Worm (Caenorhabditis elegans) whole organism, L2 larva: ENCODE measurements around the gene Y116A8A.150.
A peak's percentile ranks its signal among the peaks of the same experiment; 100 is the strongest.
"Not testable (repeated sequence)": the region's sequence is repeated elsewhere in the genome, so short reads cannot be mapped to it uniquely, and the experiment has no call there.

Experiments
- C34F6.9 ChIP-seq: fragments of 150-350 bp; optimal IDR thresholded peaks from 2 replicates; lab custom pipeline; 2014; ENCODE audit warnings: missing biosample characterization, missing genetic modification characterization
- F13H6.1 ChIP-seq: sonication (generic microtip); optimal IDR thresholded peaks from 2 replicates; lab custom pipeline; 2016; ENCODE audit warnings: missing genetic modification characterization, missing compliant biosample characterization
- R02D3.7 ChIP-seq: fragments of 150-350 bp; optimal IDR thresholded peaks from 2 replicates; lab custom pipeline; 2014; ENCODE audit warnings: missing biosample characterization, missing genetic modification characterization
- ZK546.5 ChIP-seq: sonication (generic microtip); optimal IDR thresholded peaks from 2 replicates; lab custom pipeline; 2017; ENCODE audit warnings: missing biosample characterization, missing genetic modification characterization
- alr-1 ChIP-seq: fragments of 150-350 bp; optimal IDR thresholded peaks from 2 replicates; lab custom pipeline; 2014; ENCODE audit warnings: missing biosample characterization, missing genetic modification characterization
- aly-2 ChIP-seq: fragments of 150-350 bp; optimal IDR thresholded peaks from 2 replicates; lab custom pipeline; 2014; ENCODE audit warnings: missing biosample characterization, missing genetic modification characterization
- ama-1 ChIP-seq: fragments of 150-350 bp; optimal IDR thresholded peaks from 2 replicates; lab custom pipeline; 2018; ENCODE audit warnings: inconsistent platforms
- blmp-1 ChIP-seq: sonication (generic microtip); optimal IDR thresholded peaks from 2 replicates; lab custom pipeline; 2017; ENCODE audit warnings: missing genetic modification characterization, mild to moderate bottlenecking, missing compliant biosample characterization, antibody characterized with exemption, moderate library complexity; ENCODE audit not compliant: insufficient read depth
- ceh-16 ChIP-seq: fragments of 150-350 bp; optimal IDR thresholded peaks from 2 replicates; lab custom pipeline; 2014; ENCODE audit warnings: missing biosample characterization, missing genetic modification characterization
- ceh-82 ChIP-seq: fragments of 150-350 bp; optimal IDR thresholded peaks from 2 replicates; lab custom pipeline; 2014; ENCODE audit warnings: missing biosample characterization, missing genetic modification characterization
- crh-2 ChIP-seq: sonication (generic microtip); optimal IDR thresholded peaks from 2 replicates; lab custom pipeline; 2017; ENCODE audit warnings: missing biosample characterization, missing genetic modification characterization
- dmd-4 ChIP-seq: sonication (generic microtip); optimal IDR thresholded peaks from 2 replicates; lab custom pipeline; 2017; ENCODE audit warnings: missing biosample characterization, missing genetic modification characterization
- egl-27 ChIP-seq: sonication (generic microtip); optimal IDR thresholded peaks from 3 replicates; lab custom pipeline; 2017; ENCODE audit warnings: missing biosample characterization, missing genetic modification reagents, missing genetic modification characterization
- elt-1 ChIP-seq: fragments of 150-350 bp; optimal IDR thresholded peaks from 2 replicates; lab custom pipeline; 2014; ENCODE audit warnings: missing biosample characterization, missing genetic modification characterization
- fos-1 ChIP-seq: fragments of 150-350 bp; optimal IDR thresholded peaks from 2 replicates; lab custom pipeline; 2014; ENCODE audit warnings: missing biosample characterization, missing genetic modification characterization
- lin-11 ChIP-seq: fragments of 150-350 bp; sonication (generic microtip); optimal IDR thresholded peaks from 2 replicates; lab custom pipeline; 2014; ENCODE audit warnings: missing biosample characterization, missing genetic modification characterization, inconsistent platforms, mixed read lengths
- lin-13 ChIP-seq: fragments of 150-350 bp; optimal IDR thresholded peaks from 2 replicates; lab custom pipeline; 2014; ENCODE audit warnings: missing biosample characterization, missing genetic modification reagents, missing genetic modification characterization
- lin-39 ChIP-seq: fragments of 150-350 bp; optimal IDR thresholded peaks from 2 replicates; lab custom pipeline; 2014; ENCODE audit warnings: missing biosample characterization, missing genetic modification reagents, missing genetic modification characterization
- lsy-2 ChIP-seq, 2 experiments: fragments of 150-350 bp in 1 of 2; sonication (generic microtip) in 1 of 2; optimal IDR thresholded peaks; 2 replicates each; lab custom pipeline; 2014 to 2017; ENCODE audit warnings: missing biosample characterization in 2 of 2, missing genetic modification characterization in 2 of 2
- mab-5 ChIP-seq: fragments of 150-350 bp; optimal IDR thresholded peaks from 2 replicates; lab custom pipeline; 2014; ENCODE audit warnings: missing biosample characterization, missing genetic modification characterization
- mbf-1 ChIP-seq: sonication (generic microtip); optimal IDR thresholded peaks from 2 replicates; lab custom pipeline; 2017; ENCODE audit warnings: missing biosample characterization, missing genetic modification characterization
- mdl-1 ChIP-seq, 2 experiments: fragments of 150-350 bp in 1 of 2; sonication (generic microtip) in 1 of 2; optimal IDR thresholded peaks; 2 replicates each; lab custom pipeline; 2017; ENCODE audit warnings: missing biosample characterization in 2 of 2, missing genetic modification characterization in 2 of 2
- nhr-10 ChIP-seq: sonication (generic microtip); optimal IDR thresholded peaks from 2 replicates; lab custom pipeline; 2017; ENCODE audit warnings: missing biosample characterization, missing genetic modification characterization
- nhr-12 ChIP-seq: fragments of 150-350 bp; optimal IDR thresholded peaks from 2 replicates; lab custom pipeline; 2014; ENCODE audit warnings: missing biosample characterization, missing genetic modification characterization
- nhr-129 ChIP-seq: fragments of 150-350 bp; optimal IDR thresholded peaks from 2 replicates; lab custom pipeline; 2014; ENCODE audit warnings: missing biosample characterization, missing genetic modification characterization
- nhr-21 ChIP-seq: fragments of 150-350 bp; optimal IDR thresholded peaks from 2 replicates; lab custom pipeline; 2014; ENCODE audit warnings: missing biosample characterization, missing genetic modification characterization
- nhr-23 ChIP-seq: fragments of 150-350 bp; optimal IDR thresholded peaks from 2 replicates; lab custom pipeline; 2014; ENCODE audit warnings: missing biosample characterization, missing genetic modification reagents, missing genetic modification characterization
- nhr-237 ChIP-seq: fragments of 150-350 bp; optimal IDR thresholded peaks from 2 replicates; lab custom pipeline; 2014; ENCODE audit warnings: missing biosample characterization, missing genetic modification characterization
- nhr-25 ChIP-seq: fragments of 150-350 bp; sonication (generic microtip); optimal IDR thresholded peaks from 3 replicates; lab custom pipeline; 2014; ENCODE audit warnings: missing biosample characterization, missing genetic modification characterization
- peb-1 ChIP-seq: fragments of 150-350 bp; optimal IDR thresholded peaks from 2 replicates; lab custom pipeline; 2014; ENCODE audit warnings: missing biosample characterization, missing genetic modification characterization
- sem-4 ChIP-seq: fragments of 150-350 bp; optimal IDR thresholded peaks from 2 replicates; lab custom pipeline; 2014; ENCODE audit warnings: missing biosample characterization, missing genetic modification reagents, missing genetic modification characterization
- skn-1 ChIP-seq: sonication (generic microtip); optimal IDR thresholded peaks from 2 replicates; lab custom pipeline; 2017; ENCODE audit warnings: missing biosample characterization, missing genetic modification characterization
- sma-3 ChIP-seq: sonication (generic microtip); optimal IDR thresholded peaks from 2 replicates; lab custom pipeline; 2016; ENCODE audit warnings: missing genetic modification reagents, missing genetic modification characterization, missing compliant biosample characterization
- sma-9 ChIP-seq, 2 experiments: fragments of 150-350 bp in 1 of 2; sonication (generic microtip) in 1 of 2; optimal IDR thresholded peaks; 2 replicates each; lab custom pipeline; 2014 to 2016; ENCODE audit warnings: missing genetic modification characterization in 2 of 2, mild to moderate bottlenecking in 1 of 2, missing biosample characterization in 1 of 2, missing compliant biosample characterization in 1 of 2, missing genetic modification reagents in 1 of 2, moderate library complexity in 1 of 2
- snpc-4 ChIP-seq: fragments of 150-350 bp; optimal IDR thresholded peaks from 2 replicates; lab custom pipeline; 2014; ENCODE audit warnings: missing biosample characterization, missing genetic modification characterization
- unc-39 ChIP-seq: fragments of 150-350 bp; optimal IDR thresholded peaks from 2 replicates; lab custom pipeline; 2014; ENCODE audit warnings: missing biosample characterization, missing genetic modification characterization
- unc-55 ChIP-seq: fragments of 150-350 bp; sonication (generic microtip); optimal IDR thresholded peaks from 3 replicates; lab custom pipeline; 2014; ENCODE audit warnings: missing biosample characterization, missing genetic modification reagents, missing genetic modification characterization
- unc-62 ChIP-seq: fragments of 150-350 bp; optimal IDR thresholded peaks from 2 replicates; lab custom pipeline; 2014; ENCODE audit warnings: missing biosample characterization, missing genetic modification reagents, missing genetic modification characterization
- zag-1 ChIP-seq: fragments of 150-350 bp; optimal IDR thresholded peaks from 2 replicates; lab custom pipeline; 2014; ENCODE audit warnings: missing biosample characterization, missing genetic modification characterization
- ztf-1 ChIP-seq: fragments of 200-800 bp; sonication (Bioruptor generic); conservative IDR thresholded peaks from 2 replicates; pipeline ENCODE4 v1.3.6; 2022; ENCODE audit warnings: missing genetic modification characterization, missing compliant biosample characterization
- ztf-11 ChIP-seq: sonication (generic microtip); optimal IDR thresholded peaks from 2 replicates; lab custom pipeline; 2017; ENCODE audit warnings: missing biosample characterization, missing genetic modification characterization
- ztf-4 ChIP-seq: fragments of 150-350 bp; optimal IDR thresholded peaks from 2 replicates; lab custom pipeline; 2014; ENCODE audit warnings: missing biosample characterization, missing genetic modification characterization

Gene Y116A8A.150

DNA sequence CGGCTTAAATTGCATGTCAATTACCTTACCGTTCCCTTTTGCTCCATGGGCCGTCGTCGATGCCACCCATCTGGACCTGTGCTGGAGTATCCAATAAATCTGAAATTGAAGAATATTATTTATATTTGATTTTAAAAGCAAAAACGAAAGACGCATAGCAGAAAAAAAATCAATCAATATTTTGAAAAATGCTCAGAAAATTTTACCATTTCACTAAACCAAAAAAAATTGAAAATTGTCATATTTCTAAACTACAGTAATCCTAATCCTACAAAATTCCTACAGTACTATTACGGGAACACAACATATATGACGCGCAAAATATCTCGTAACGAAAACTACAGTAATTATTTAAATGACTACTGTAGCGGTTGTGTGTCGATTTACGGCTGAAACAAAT is at the start of gene Y116A8A.150:
Gene Y116A8A.150 (minus strand): TSS at position 101 of the 400 bp plus-strand sequence.
- not testable (repeated sequence) for TF ChIP-seq nhr-237, nhr-21, ZK546.5 (tag; lab: Kevin White, UChicago)

DNA sequence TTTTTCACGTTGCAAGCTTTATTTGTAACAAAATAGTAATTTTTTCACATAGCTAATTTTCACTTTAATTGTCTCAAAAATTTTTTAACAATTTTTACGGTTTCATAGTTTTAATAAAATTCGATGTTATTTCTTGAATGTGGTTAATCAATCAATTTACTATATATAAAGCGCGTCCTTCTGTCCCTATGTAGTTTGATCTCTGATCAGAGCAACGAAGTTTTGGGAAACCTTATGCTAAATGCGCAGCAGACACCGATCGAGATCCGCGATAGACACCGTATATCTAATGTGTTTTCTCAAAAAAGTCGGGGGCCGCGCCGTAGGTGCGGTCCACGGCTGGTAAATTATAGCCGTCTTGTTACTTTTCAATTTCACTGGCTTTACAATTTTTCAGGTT is 45.8 kb upstream of the Y116A8A.150 start:
- TF ChIP-seq nhr-23 (tag; lab: Kevin White, UChicago): no peak
- no peak for TF ChIP-seq elt-1 (tag; lab: Kevin White, UChicago)
- no peak for TF ChIP-seq ama-1 (lab: Kevin White, UChicago)
- TF ChIP-seq mdl-1 (tag; optimal IDR thresholded peaks at IDR 0.05; lab: Kevin White, UChicago): no peak
- no peak for TF ChIP-seq peb-1
- no peak for TF ChIP-seq unc-39 (tag; lab: Kevin White, UChicago)
- TF ChIP-seq aly-2: no peak
- no peak for TF ChIP-seq dmd-4
- no peak for TF ChIP-seq alr-1 (tag; lab: Kevin White, UChicago)
- no peak for TF ChIP-seq blmp-1
- TF ChIP-seq lin-39: no peak
- no peak for TF ChIP-seq C34F6.9 (tag; lab: Kevin White, UChicago)
- TF ChIP-seq ceh-16 (tag; lab: Kevin White, UChicago): no peak
- TF ChIP-seq ceh-82 (tag; lab: Kevin White, UChicago): no peak
- no peak for TF ChIP-seq ztf-4 (tag; lab: Kevin White, UChicago)
- no peak for TF ChIP-seq nhr-129

DNA sequence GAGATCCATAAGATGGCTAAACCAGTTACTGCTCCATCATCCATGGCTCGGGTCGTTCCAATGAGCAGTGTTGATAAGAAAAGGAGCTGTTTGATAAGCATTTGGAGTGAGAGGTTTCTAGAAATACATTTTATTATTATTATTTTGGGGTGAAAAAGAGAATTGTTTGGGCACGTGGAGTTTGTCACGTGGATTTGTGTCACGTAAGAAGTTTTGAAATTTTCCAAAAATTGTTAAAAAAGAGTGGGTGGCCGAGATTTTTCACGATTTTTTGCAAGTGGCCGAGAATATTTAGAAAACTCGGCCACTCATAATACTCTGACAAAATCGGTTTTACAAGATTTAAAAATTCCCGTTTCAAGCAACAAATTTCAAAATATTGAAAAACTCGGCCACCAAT is 26.1 kb upstream of the Y116A8A.150 start, which contains the start of gene T06A10.106:
Gene T06A10.106 (minus strand): TSS at position 101 of the 400 bp plus-strand sequence.
- TF ChIP-seq peb-1 (no peak), F13H6.1 (tag; lab: Kevin White, UChicago) (no peak), unc-39 (tag; lab: Kevin White, UChicago) (no peak), dmd-4 (no peak), R02D3.7 (tag; lab: Kevin White, UChicago) (no peak), snpc-4 (tag; lab: Kevin White, UChicago) (no peak), unc-62 (GFP tag; lab: Kevin White, UChicago) (no peak), crh-2 (tag; lab: Kevin White, UChicago) (no peak), fos-1 (no peak)

DNA sequence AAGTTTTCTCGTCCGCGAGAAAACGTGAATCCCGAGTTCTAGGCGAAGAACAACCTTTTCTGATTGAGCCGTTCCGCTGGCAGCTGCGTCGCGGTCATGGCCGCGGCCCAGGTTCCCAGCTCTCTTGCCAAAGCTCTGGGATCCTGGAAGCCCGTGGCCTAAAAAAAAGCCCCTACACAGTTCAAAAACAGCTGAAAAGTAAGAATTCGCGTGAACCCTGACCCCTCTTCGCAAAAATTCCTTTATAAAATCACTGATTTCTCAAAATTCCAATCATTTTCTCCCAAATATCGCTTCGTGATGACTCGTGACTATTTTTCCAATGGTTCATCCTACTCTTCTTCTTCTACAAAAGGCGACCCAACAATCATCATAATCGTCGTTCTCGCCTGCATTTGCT is 24.4 kb upstream of the Y116A8A.150 start, which contains the start of gene T06A10.107:
Gene T06A10.107 (plus strand): TSS at position 301 of the 400 bp plus-strand sequence.
- TF ChIP-seq aly-2: no peak
- TF ChIP-seq crh-2 (tag; lab: Kevin White, UChicago): no peak
- no peak for TF ChIP-seq egl-27 (tag; lab: Kevin White, UChicago)
- TF ChIP-seq nhr-10 (tag; lab: Kevin White, UChicago): no peak
- TF ChIP-seq nhr-23 (tag; lab: Kevin White, UChicago): no peak
- TF ChIP-seq sma-9 (GFP tag; optimal IDR thresholded peaks at IDR 0.05; lab: Kevin White, UChicago): no peak
- no peak for TF ChIP-seq sma-9 (tag; optimal IDR thresholded peaks at IDR 0.05; lab: Kevin White, UChicago)
- no peak for TF ChIP-seq nhr-12 (tag; lab: Kevin White, UChicago)
- TF ChIP-seq fos-1: no peak
- TF ChIP-seq mab-5: no peak
- TF ChIP-seq alr-1 (tag; lab: Kevin White, UChicago): no peak
- TF ChIP-seq nhr-129: no peak
- TF ChIP-seq lsy-2 (tag; optimal IDR thresholded peaks at IDR 0.05; lab: Kevin White, UChicago): no peak

DNA sequence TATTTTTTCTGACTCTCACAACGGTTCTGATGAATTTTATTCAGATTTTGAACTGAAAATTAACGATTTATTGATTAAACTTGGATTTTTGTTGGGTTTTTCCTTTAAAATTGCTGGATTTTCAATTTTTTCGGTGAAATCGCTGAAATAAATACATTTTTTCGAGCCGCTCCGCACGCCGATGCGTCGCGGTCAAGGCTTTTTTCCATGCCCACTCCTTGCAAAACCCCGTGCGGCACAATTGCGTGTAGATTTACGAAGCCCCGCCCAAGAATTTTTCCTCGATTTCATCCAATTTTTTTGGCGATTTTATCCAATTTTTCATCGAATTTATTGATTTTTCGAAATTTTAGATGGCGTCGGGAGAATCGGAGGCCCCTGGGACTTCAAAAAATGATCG is 22.7 kb upstream of the Y116A8A.150 start, which contains the start of gene gtsf-1:
Gene gtsf-1 (plus strand): TSS at position 354 of the 400 bp plus-strand sequence.
- TF ChIP-seq crh-2 (tag; lab: Kevin White, UChicago) (peak; percentile 71), blmp-1 (peak; percentile 28), ceh-82 (tag; lab: Kevin White, UChicago) (peak; percentile 31), nhr-129 (peak; percentile 75), mbf-1 (tag; lab: Kevin White, UChicago) (no peak), dmd-4 (no peak), ztf-1 (GFP tag; lab: Robert Waterston, UW) (no peak), unc-55 (GFP tag; lab: Kevin White, UChicago) (peak; percentile 89), ztf-11 (tag; lab: Kevin White, UChicago) (peak; percentile 24), egl-27 (tag; lab: Kevin White, UChicago) (peak; percentile 28), nhr-23 (tag; lab: Kevin White, UChicago) (no peak), lin-39 (no peak), F13H6.1 (tag; lab: Kevin White, UChicago) (peak; percentile 79), fos-1 (no peak), snpc-4 (tag; lab: Kevin White, UChicago) (no peak), sma-9 (GFP tag; optimal IDR thresholded peaks at IDR 0.05; lab: Kevin White, UChicago) (peak; percentile 64), sma-9 (tag; optimal IDR thresholded peaks at IDR 0.05; lab: Kevin White, UChicago) (no peak), alr-1 (tag; lab: Kevin White, UChicago) (no peak), ama-1 (lab: Kevin White, UChicago) (peak; percentile 54), skn-1 (peak; percentile 48), nhr-10 (tag; lab: Kevin White, UChicago) (no peak), nhr-12 (tag; lab: Kevin White, UChicago) (no peak), zag-1 (peak; percentile 29), ZK546.5 (tag; lab: Kevin White, UChicago) (peak; percentile 23), sma-3 (peak; percentile 79), mab-5 (peak; percentile 52), lin-11 (peak; percentile 77), nhr-25 (tag; lab: Kevin White, UChicago) (peak; percentile 84), sem-4 (tag; lab: Kevin White, UChicago) (no peak), aly-2 (no peak), lin-13 (GFP tag; lab: Kevin White, UChicago) (peak; percentile 87)
